Worm (Caenorhabditis elegans): ENCODE results near the gene C07A12.7.

Gene C07A12.7

DNA sequence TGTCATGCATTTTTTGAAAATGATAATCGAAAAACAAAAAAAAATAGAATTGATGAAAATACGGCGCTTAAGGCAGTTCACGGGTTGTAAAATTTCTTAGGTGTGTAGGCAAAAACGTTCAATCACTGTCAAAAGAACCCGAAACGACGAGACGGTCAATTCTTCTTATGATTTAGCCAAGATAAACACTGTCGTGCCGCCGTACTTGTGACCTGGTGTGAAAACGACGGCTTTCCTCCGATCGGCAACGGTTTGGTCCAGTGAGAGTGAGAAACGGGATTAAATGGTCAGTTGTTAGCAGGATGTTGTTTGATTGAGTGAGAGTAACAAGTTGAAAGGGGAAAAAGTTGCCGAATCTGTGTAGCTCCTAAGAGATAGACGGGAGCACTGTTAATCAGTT is 37.9 kb downstream of the C07A12.7 start:
- TF ChIP-seq Y67H2A.10 (GFP tag; conservative IDR thresholded peaks at IDR 0.05) = no peak
- TF ChIP-seq tbx-9 (tag; optimal IDR thresholded peaks at IDR 0.05; ENCODE audit: borderline replicate concordance) = no peak
- no peak for TF ChIP-seq sptf-2 (GFP tag; optimal IDR thresholded peaks at IDR 0.05)

DNA sequence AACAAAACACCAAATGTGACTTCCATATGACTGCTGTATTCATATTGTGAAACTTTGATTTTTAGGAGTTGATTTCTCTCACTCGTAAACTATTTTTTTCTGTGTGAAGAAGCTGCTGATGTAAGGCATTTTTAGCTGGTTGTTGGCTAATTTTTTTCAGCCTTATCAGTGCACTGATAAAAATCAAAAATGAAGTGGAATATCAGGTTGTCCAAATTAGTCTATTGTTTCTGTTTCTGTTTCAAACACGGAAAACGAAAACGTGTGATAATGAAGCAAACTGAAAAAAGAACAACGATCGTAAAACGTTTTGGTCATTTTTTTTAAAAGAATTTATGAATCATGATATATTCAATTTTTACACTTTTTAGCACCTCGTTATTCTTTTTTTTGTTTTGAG is 41.1 kb downstream of the C07A12.7 start:
- TF ChIP-seq Y79H2A.3 (GFP tag; conservative IDR thresholded peaks at IDR 0.05) (no peak), cebp-1 (GFP tag; IDR thresholded peaks at IDR 0.05) (no peak), cebp-1 (tag; optimal IDR thresholded peaks at IDR 0.05) (peak; percentile 12), dpff-1 (tag; optimal IDR thresholded peaks at IDR 0.05) (no peak), Y95B8A.8 (GFP tag; IDR thresholded peaks at IDR 0.05) (no peak), nhr-80 (tag; optimal IDR thresholded peaks at IDR 0.05) (peak; percentile 70), ama-1 (optimal IDR thresholded peaks at IDR 0.05) (no peak), ama-1 (GFP tag; optimal IDR thresholded peaks at IDR 0.05) (no peak)

ce11 chrX:4479960-4480359 is 42.0 kb downstream of the C07A12.7 start:
- TF ChIP-seq repo-1 (tag; optimal IDR thresholded peaks at IDR 0.05) (no peak), dox-1 (GFP tag; IDR thresholded peaks at IDR 0.05) (0 out of 2 replicates have a peak, but pooled peaks have one; percentile 28), cebp-1 (GFP tag; IDR thresholded peaks at IDR 0.05) (peak; percentile 39; the same call in 1 of the 2 replicates), cebp-1 (tag; optimal IDR thresholded peaks at IDR 0.05) (peak; percentile 26), Y56A3A.18 (GFP tag; IDR thresholded peaks at IDR 0.05) (no peak), nhr-80 (tag; optimal IDR thresholded peaks at IDR 0.05) (peak; percentile 31)

DNA sequence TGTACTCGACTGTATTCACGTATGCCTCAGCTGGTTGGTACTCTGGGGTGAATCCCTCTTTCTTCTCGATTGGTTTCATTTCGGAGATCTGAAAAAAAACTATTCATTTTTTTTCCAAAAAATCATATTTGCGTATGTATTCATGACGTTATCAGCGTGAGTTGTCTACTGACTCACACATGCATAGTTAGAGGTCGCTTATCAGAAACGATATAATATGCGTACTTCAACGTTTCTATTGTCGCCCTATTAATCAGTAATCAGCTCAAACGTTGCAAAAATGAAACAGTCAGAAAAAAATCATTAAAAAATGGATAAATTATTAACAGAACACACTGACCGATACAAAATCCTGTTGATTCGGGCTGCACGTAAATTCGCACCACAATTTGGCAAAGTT is 43.4 kb downstream of the C07A12.7 start:
- no peak for TF ChIP-seq egrh-3 (GFP tag; IDR thresholded peaks at IDR 0.05)
- TF ChIP-seq dox-1 (GFP tag; IDR thresholded peaks at IDR 0.05) = 0 out of 2 replicates have a peak, but pooled peaks have one; percentile 24
- peak; percentile 71 for TF ChIP-seq nhr-80 (tag; optimal IDR thresholded peaks at IDR 0.05)

- TF ChIP-seq dox-1 (GFP tag; IDR thresholded peaks at IDR 0.05) (no peak), hlh-26 (GFP tag; conservative IDR thresholded peaks at IDR 0.05) (no peak), tlf-1 (GFP tag; optimal IDR thresholded peaks at IDR 0.05) (no peak), F52B5.7 (tag; optimal IDR thresholded peaks at IDR 0.05) (no peak), F39B2.1 (GFP tag; IDR thresholded peaks at IDR 0.05) (no peak), ZK185.1 (tag; optimal IDR thresholded peaks at IDR 0.05; ENCODE audit: poor library complexity, severe bottlenecking) (peak; percentile 68), F23B12.7 (tag; optimal IDR thresholded peaks at IDR 0.05; ENCODE audit: insufficient read depth) (peak; percentile 55), ztf-26 (tag; optimal IDR thresholded peaks at IDR 0.05) (no peak), rec-8 (tag; optimal IDR thresholded peaks at IDR 0.05) (no peak), F22D6.2 (tag; optimal IDR thresholded peaks at IDR 0.05) (no peak), lsl-1 (GFP tag; optimal IDR thresholded peaks at IDR 0.05) (no peak), nfya-1 (tag; optimal IDR thresholded peaks at IDR 0.05; ENCODE audit: borderline replicate concordance, insufficient read depth) (no peak), ztf-18 (tag; optimal IDR thresholded peaks at IDR 0.05) (peak; percentile 19), hrde-1 (tag; optimal IDR thresholded peaks at IDR 0.05; ENCODE audit: borderline replicate concordance) (no peak), snpc-4 (GFP tag; optimal IDR thresholded peaks at IDR 0.05) (no peak), snpc-4 (tag; optimal IDR thresholded peaks at IDR 0.05) (peak in 2 of 4 experiments; percentile 36 to 74), ztf-6 (GFP tag; IDR thresholded peaks at IDR 0.05) (no peak), zfh-2 (GFP tag; conservative IDR thresholded peaks at IDR 0.05) (no peak), B0035.1 (tag; optimal IDR thresholded peaks at IDR 0.05) (no peak), lin-54 (GFP tag; optimal IDR thresholded peaks at IDR 0.05) (no peak), nfya-2 (GFP tag; IDR thresholded peaks at IDR 0.05) (no peak), hmg-20 (GFP tag; IDR thresholded peaks at IDR 0.05) (no peak), Y56A3A.18 (GFP tag; IDR thresholded peaks at IDR 0.05) (no peak), madf-3 (GFP tag; IDR thresholded peaks at IDR 0.05) (no peak), sdz-38 (tag; optimal IDR thresholded peaks at IDR 0.05) (no peak), lsy-27 (tag; optimal IDR thresholded peaks at IDR 0.05; ENCODE audit: borderline replicate concordance, insufficient read depth) (no peak), F57C9.4 (tag; optimal IDR thresholded peaks at IDR 0.05) (no peak), chd-7 (tag; optimal IDR thresholded peaks at IDR 0.05) (no peak)
Observed at ce11 chrX:4469297-4469816, 52.6 kb downstream of the C07A12.7 start, which contains the start of gene asb-2. Gene asb-2, plus strand, starts transcription at chrX:4469766.

Measured in whole organism, young adult.